Fruit fly (Drosophila melanogaster): ENCODE results near the gene Bka.
A peak's percentile ranks its signal among the peaks of the same experiment; 100 is the strongest.

Bka gene

dm6 chr2L:9912570-9913260 lies 17.6 kb downstream of the Bka start, which contains the start of the genes Etl1 and Srp54 (continued):
- TF ChIP-seq CG12391 (tag; optimal IDR thresholded peaks at IDR 0.05) (peak; percentile 22), CG3995 (GFP tag; optimal IDR thresholded peaks at IDR 0.05) (peak; percentile 22), wek (GFP tag; optimal IDR thresholded peaks at IDR 0.05) (no peak), Stat92E (GFP tag; optimal IDR thresholded peaks at IDR 0.05) (no peak), Hr51 (GFP tag; optimal IDR thresholded peaks at IDR 0.05) (no peak), CG2116 (GFP tag; optimal IDR thresholded peaks at IDR 0.05) (peak; percentile 91), gem (tag; optimal IDR thresholded peaks at IDR 0.05) (peak; percentile 24), CG3847 (GFP tag; IDR thresholded peaks at IDR 0.05) (peak; percentile 39; the same call in 1 of the 2 replicates), MESR4 (GFP tag; optimal IDR thresholded peaks at IDR 0.05) (peak; percentile 88), Gug (GFP tag; IDR thresholded peaks at IDR 0.05) (peak; percentile 39; the same call in 2 of the 4 replicates), CG9932 (GFP tag; IDR thresholded peaks at IDR 0.05) (peak; percentile 29; the same call in 1 of the 2 replicates), Ets97D (GFP tag; optimal IDR thresholded peaks at IDR 0.05) (peak; percentile 9), row (GFP tag; IDR thresholded peaks at IDR 0.05) (0 out of 3 replicates have a peak, but pooled peaks have one; percentile 21), CG2678 (tag; optimal IDR thresholded peaks at IDR 0.05) (peak; percentile 7), NFAT (GFP tag; IDR thresholded peaks at IDR 0.05) (no peak), CTCF (GFP tag; optimal IDR thresholded peaks at IDR 0.05) (peak; percentile 3), CG1603 (tag; optimal IDR thresholded peaks at IDR 0.05) (peak; percentile 0), bigmax (GFP tag; optimal IDR thresholded peaks at IDR 0.05) (peak; percentile 75), Med (GFP tag) (peak; percentile 66), Abd-B (GFP tag; optimal IDR thresholded peaks at IDR 0.05) (peak; percentile 27), gsb (GFP tag; IDR thresholded peaks at IDR 0.05) (no peak), E2f2 (GFP tag; IDR thresholded peaks at IDR 0.05) (peak; percentile 84), cg (GFP tag; optimal IDR thresholded peaks at IDR 0.05) (peak; percentile 9), CG8290 (GFP tag; optimal IDR thresholded peaks at IDR 0.05) (peak; percentile 10), CG8290 (tag; optimal IDR thresholded peaks at IDR 0.05) (no peak), phol (tag; optimal IDR thresholded peaks at IDR 0.05) (peak; percentile 42), hkb (optimal IDR thresholded peaks at IDR 0.05) (peak; percentile 84), hkb (GFP tag; IDR thresholded peaks at IDR 0.05) (no peak), stwl (tag; optimal IDR thresholded peaks at IDR 0.05) (peak; percentile 71), CG11695 (GFP tag; IDR thresholded peaks at IDR 0.05) (no peak), gfzf (GFP tag; optimal IDR thresholded peaks at IDR 0.05) (peak; percentile 67), exex (tag; optimal IDR thresholded peaks at IDR 0.05) (peak; percentile 1), maf-S (GFP tag; optimal IDR thresholded peaks at IDR 0.05) (no peak), Rfx (GFP tag; IDR thresholded peaks at IDR 0.05) (0 out of 2 replicates have a peak, but pooled peaks have one; percentile 26)

dm6 chr2L:9915011-9915850 lies 20.1 kb downstream of the Bka start, which contains the start of gene yip2:
Gene yip2 (plus strand): TSS chr2L:9915253.
- peak; percentile 29 for TF ChIP-seq Nf-YB (GFP tag; optimal IDR thresholded peaks at IDR 0.05)
- peak; percentile 94 for TF ChIP-seq chinmo (GFP tag; IDR thresholded peaks at IDR 0.05; ENCODE audit: partially characterized antibody)
- peak; percentile 61 for TF ChIP-seq CG11398 (GFP tag; optimal IDR thresholded peaks at IDR 0.05)
- TF ChIP-seq ase (GFP tag; IDR thresholded peaks at IDR 0.05), result peak; percentile 49; the same call in 1 of the 3 replicates
- no peak for TF ChIP-seq Opbp (GFP tag; IDR thresholded peaks at IDR 0.05; ENCODE audit: partially characterized antibody)
- TF ChIP-seq CG6689 (GFP tag; IDR thresholded peaks at IDR 0.05), result peak; percentile 49
- TF ChIP-seq CG9215 (GFP tag; IDR thresholded peaks at IDR 0.05), result no peak
- no peak for TF ChIP-seq repo (GFP tag; optimal IDR thresholded peaks at IDR 0.05)
- TF ChIP-seq Neu2 (GFP tag; optimal IDR thresholded peaks at IDR 0.05; ENCODE audit: borderline replicate concordance), result no peak
- TF ChIP-seq gcm (GFP tag; optimal IDR thresholded peaks at IDR 0.05), result peak; percentile 57
- TF ChIP-seq chm (GFP tag; IDR thresholded peaks at IDR 0.05), result peak; percentile 64; the same call in 1 of the 2 replicates
- peak; percentile 19 for TF ChIP-seq CG10147 (GFP tag; optimal IDR thresholded peaks at IDR 0.05)
- TF ChIP-seq stc (GFP tag; IDR thresholded peaks at IDR 0.05), result peak; percentile 64
- TF ChIP-seq shn (GFP tag; optimal IDR thresholded peaks at IDR 0.05), result peak; percentile 60
- no peak for TF ChIP-seq Six4 (GFP tag; optimal IDR thresholded peaks at IDR 0.05)
- peak; percentile 17 for TF ChIP-seq CG13775 (GFP tag; optimal IDR thresholded peaks at IDR 0.05)
